Worm (Caenorhabditis elegans) whole organism, L4/young adult: ENCODE results near the gene alr-1.
A peak's percentile ranks its signal among the peaks of the same experiment; 100 is the strongest.

Experiments
- W03F9.2 ChIP-seq: fragments of 150-350 bp; optimal IDR thresholded peaks from 2 replicates; lab custom pipeline; 2014; ENCODE audit warnings: missing biosample characterization, missing genetic modification characterization
- dao-5 ChIP-seq: sonication (generic microtip); optimal IDR thresholded peaks from 2 replicates; lab custom pipeline; 2016; ENCODE audit warnings: missing genotype, missing genetic modification characterization, moderate library complexity, missing compliant biosample characterization
- him-1 ChIP-seq: sonication (generic microtip); optimal IDR thresholded peaks from 2 replicates; lab custom pipeline; 2016; ENCODE audit warnings: missing genotype, missing genetic modification reagents, missing genetic modification characterization, missing compliant biosample characterization

DNA sequence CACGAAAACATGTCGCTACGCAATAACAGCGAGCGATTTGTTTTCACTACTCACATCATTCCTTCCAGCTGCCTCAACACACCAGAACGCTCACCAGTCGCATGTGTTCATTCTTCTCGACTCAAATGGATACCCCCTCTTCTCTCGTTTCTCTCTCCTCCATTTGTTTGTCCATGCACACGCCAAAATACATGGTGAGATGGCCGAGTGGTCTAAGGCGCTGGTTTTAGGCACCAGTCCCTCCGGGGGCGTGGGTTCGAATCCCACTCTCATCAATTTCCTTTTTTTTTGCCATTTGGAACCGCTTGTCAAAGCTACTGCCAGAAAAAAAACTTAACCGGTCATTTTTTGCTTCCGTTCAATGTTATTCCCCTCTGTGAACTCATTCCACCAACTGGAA, 29.9 kb downstream of the alr-1 start:
- TF ChIP-seq W03F9.2 (tag; lab: Kevin White, UChicago) (peak; percentile 30), dao-5 (tag; lab: Kevin White, UChicago) (peak; percentile 74), him-1 (tag; lab: Kevin White, UChicago) (peak; percentile 92)
